Worm (Caenorhabditis elegans) whole organism, mixed stage, embryonic: ENCODE data around the gene F53C11.5.

Experiments
- M03D4.4 ChIP-seq: sonication (generic microtip); optimal IDR thresholded peaks from 2 replicates; lab custom pipeline; 2017; ENCODE audit warnings: mild to moderate bottlenecking, missing genetic modification characterization, missing compliant biosample characterization
- blmp-1 ChIP-seq: fragments of 150-350 bp; optimal IDR thresholded peaks from 2 replicates; lab custom pipeline; 2014; ENCODE audit warnings: missing biosample characterization, missing genetic modification characterization
- ceh-39 ChIP-seq: fragments of 150-350 bp; optimal IDR thresholded peaks from 2 replicates; lab custom pipeline; 2014; ENCODE audit warnings: missing biosample characterization, missing genetic modification characterization
- elt-1 ChIP-seq: sonication (generic microtip); optimal IDR thresholded peaks from 2 replicates; lab custom pipeline; 2017; ENCODE audit warnings: missing genetic modification characterization, mild to moderate bottlenecking, missing compliant biosample characterization, antibody characterized with exemption, moderate library complexity, borderline replicate concordance; ENCODE audit not compliant: insufficient read depth
- lsy-2 ChIP-seq: fragments of 150-350 bp; optimal IDR thresholded peaks from 2 replicates; lab custom pipeline; 2014; ENCODE audit warnings: missing biosample characterization, missing genetic modification characterization
- nhr-12 ChIP-seq: fragments of 150-350 bp; optimal IDR thresholded peaks from 2 replicates; lab custom pipeline; 2014; ENCODE audit warnings: missing biosample characterization, missing genetic modification characterization
- nhr-237 ChIP-seq: fragments of 150-350 bp; optimal IDR thresholded peaks from 2 replicates; lab custom pipeline; 2014; ENCODE audit warnings: missing biosample characterization, missing genetic modification characterization
- nhr-28 ChIP-seq: fragments of 150-350 bp; optimal IDR thresholded peaks from 2 replicates; lab custom pipeline; 2014; ENCODE audit warnings: missing biosample characterization, missing genetic modification characterization
- nhr-76 ChIP-seq: sonication (generic microtip); optimal IDR thresholded peaks from 2 replicates; lab custom pipeline; 2017; ENCODE audit warnings: missing biosample characterization, missing genetic modification characterization
- pha-4 ChIP-seq: fragments of 150-350 bp; optimal IDR thresholded peaks from 2 replicates; lab custom pipeline; 2018; ENCODE audit warnings: missing biosample characterization, missing genetic modification reagents, missing genetic modification characterization
- snpc-4 ChIP-seq: fragments of 150-350 bp; optimal IDR thresholded peaks from 2 replicates; lab custom pipeline; 2014; ENCODE audit warnings: missing biosample characterization, missing genetic modification characterization
- unc-39 ChIP-seq: fragments of 150-350 bp; optimal IDR thresholded peaks from 2 replicates; lab custom pipeline; 2014; ENCODE audit warnings: missing biosample characterization, missing genetic modification characterization
- unc-62 ChIP-seq: fragments of 150-350 bp; optimal IDR thresholded peaks from 2 replicates; lab custom pipeline; 2014; ENCODE audit warnings: missing biosample characterization, missing genetic modification reagents, missing genetic modification characterization

ce11 chrV:13839433-13839832, 52.1 kb downstream of the F53C11.5 start, which contains the start of gene F55B12.10:
- no peak for TF ChIP-seq unc-39 (tag; lab: Kevin White, UChicago)
- TF ChIP-seq nhr-28 (tag; lab: Kevin White, UChicago): no peak
- TF ChIP-seq blmp-1 (tag; lab: Kevin White, UChicago): no peak
- TF ChIP-seq unc-62 (GFP tag; lab: Kevin White, UChicago): no peak
- no peak for TF ChIP-seq nhr-76 (tag; lab: Kevin White, UChicago)
- TF ChIP-seq pha-4 (tag; lab: Kevin White, UChicago): no peak
- TF ChIP-seq snpc-4 (tag; lab: Kevin White, UChicago): no peak
- no peak for TF ChIP-seq elt-1 (tag; lab: Kevin White, UChicago)
- no peak for TF ChIP-seq lsy-2 (tag; lab: Kevin White, UChicago)
- no peak for TF ChIP-seq nhr-237 (tag; lab: Kevin White, UChicago)
- no peak for TF ChIP-seq nhr-12 (tag; lab: Kevin White, UChicago)
- no peak for TF ChIP-seq M03D4.4 (tag; lab: Kevin White, UChicago)
- TF ChIP-seq ceh-39 (tag; lab: Kevin White, UChicago): no peak
